Worm (Caenorhabditis elegans) whole organism, young adult: Measurements from ENCODE around the gene B0035.15.

Experiments
- B0261.1 ChIP-seq: sonication (generic microtip); optimal IDR thresholded peaks from 2 replicates; lab custom pipeline; 2016; ENCODE audit warnings: mild to moderate bottlenecking, missing genetic modification characterization, moderate library complexity, missing compliant biosample characterization
- D2030.7 ChIP-seq: fragments of 200-800 bp; sonication (Bioruptor generic); IDR thresholded peaks from 2 replicates; pipeline ENCODE4 v1.3.6; 2022; ENCODE audit warnings: missing genetic modification reagents, missing genetic modification characterization, missing compliant biosample characterization
- F22D6.2 ChIP-seq: sonication (generic microtip); optimal IDR thresholded peaks from 2 replicates; lab custom pipeline; 2016; ENCODE audit warnings: mild to moderate bottlenecking, missing genetic modification characterization, missing compliant biosample characterization
- F33H1.4 ChIP-seq: fragments of 200-800 bp; sonication (Bioruptor generic); IDR thresholded peaks from 2 replicates; pipeline ENCODE4 v1.3.6; 2022; ENCODE audit warnings: missing genetic modification reagents, missing genetic modification characterization, missing compliant biosample characterization
- K12H6.12 ChIP-seq: fragments of 200-800 bp; sonication (Bioruptor generic); optimal IDR thresholded peaks from 2 replicates; lab custom pipeline; 2018; ENCODE audit warnings: mild to moderate bottlenecking, missing genetic modification characterization, missing compliant biosample characterization
- Y67H2A.10 ChIP-seq: fragments of 200-800 bp; sonication (Bioruptor generic); conservative IDR thresholded peaks from 2 replicates; pipeline ENCODE4 v1.3.6; 2022; ENCODE audit warnings: missing genetic modification reagents, missing genetic modification characterization, missing compliant biosample characterization
- Y79H2A.3 ChIP-seq: fragments of 200-800 bp; sonication (Bioruptor generic); conservative IDR thresholded peaks from 2 replicates; pipeline ENCODE4 v1.3.6; 2022; ENCODE audit warnings: missing genetic modification reagents, missing genetic modification characterization, missing compliant biosample characterization
- Y95B8A.8 ChIP-seq: fragments of 200-800 bp; sonication (Bioruptor generic); IDR thresholded peaks from 2 replicates; pipeline ENCODE4 v1.3.6; 2022; ENCODE audit warnings: missing genetic modification reagents, missing genetic modification characterization, missing compliant biosample characterization
- ama-1 ChIP-seq, 3 experiments: fragments of 150-350 bp in 1 of 3; sonication (generic microtip) in 2 of 3; optimal IDR thresholded peaks; 2 replicates each; lab custom pipeline; 2014 to 2018; ENCODE audit warnings: missing biosample characterization in 2 of 3, missing genetic modification characterization in 2 of 3, missing genetic modification reagents in 2 of 3
- aptf-3 ChIP-seq: fragments of 200-800 bp; sonication (Bioruptor generic); IDR thresholded peaks from 2 replicates; pipeline ENCODE4 v1.3.6; 2022; ENCODE audit warnings: missing genetic modification characterization, missing compliant biosample characterization
- attf-3 ChIP-seq: fragments of 200-800 bp; sonication (Bioruptor generic); conservative IDR thresholded peaks from 2 replicates; pipeline ENCODE4 v1.3.6; 2022; ENCODE audit warnings: missing genetic modification reagents, missing genetic modification characterization, missing compliant biosample characterization
- attf-6 ChIP-seq: fragments of 200-800 bp; sonication (Bioruptor generic); IDR thresholded peaks from 2 replicates; pipeline ENCODE4 v1.3.6; 2022; ENCODE audit warnings: missing genetic modification reagents, missing genetic modification characterization, missing compliant biosample characterization
- ceh-79 ChIP-seq: sonication (generic microtip); optimal IDR thresholded peaks from 2 replicates; lab custom pipeline; 2017; ENCODE audit warnings: mild to moderate bottlenecking, missing genetic modification characterization, missing compliant biosample characterization
- egl-18 ChIP-seq: fragments of 200-800 bp; sonication (Bioruptor generic); IDR thresholded peaks from 2 replicates; pipeline ENCODE4 v1.3.6; 2022; ENCODE audit warnings: missing genetic modification reagents, missing genetic modification characterization, missing compliant biosample characterization
- egl-44 ChIP-seq: fragments of 200-800 bp; sonication (Bioruptor generic); IDR thresholded peaks from 2 replicates; pipeline ENCODE4 v1.3.6; 2022; ENCODE audit warnings: missing genetic modification reagents, missing genetic modification characterization, missing compliant biosample characterization
- ekl-4 ChIP-seq: fragments of 200-800 bp; sonication (Bioruptor generic); IDR thresholded peaks from 2 replicates; pipeline ENCODE4 v1.3.6; 2022; ENCODE audit warnings: missing genetic modification reagents, missing genetic modification characterization, missing compliant biosample characterization
- ets-4 ChIP-seq: fragments of 200-800 bp; sonication (Bioruptor generic); optimal IDR thresholded peaks from 2 replicates; lab custom pipeline; 2018; ENCODE audit warnings: mild to moderate bottlenecking, missing genetic modification characterization, missing compliant biosample characterization
- hlh-12 ChIP-seq: sonication (generic microtip); optimal IDR thresholded peaks from 2 replicates; lab custom pipeline; 2016; ENCODE audit warnings: missing genetic modification characterization, missing compliant biosample characterization
- hrde-1 ChIP-seq: sonication (generic microtip); optimal IDR thresholded peaks from 2 replicates; lab custom pipeline; 2016; ENCODE audit warnings: missing genetic modification characterization, mild to moderate bottlenecking, missing compliant biosample characterization, moderate library complexity, missing genotype, missing genetic modification reagents, borderline replicate concordance
- hsf-1 ChIP-seq: fragments of 200-800 bp; sonication (Bioruptor generic); IDR thresholded peaks from 2 replicates; pipeline ENCODE4 v1.3.6; 2022; ENCODE audit warnings: missing genetic modification reagents, missing genetic modification characterization, missing compliant biosample characterization
- lag-1 ChIP-seq: fragments of 200-800 bp; sonication (Bioruptor generic); IDR thresholded peaks from 2 replicates; pipeline ENCODE4 v1.3.6; 2022; ENCODE audit warnings: missing genetic modification reagents, missing genetic modification characterization, missing compliant biosample characterization
- let-526 ChIP-seq: fragments of 200-800 bp; sonication (Bioruptor generic); IDR thresholded peaks from 2 replicates; pipeline ENCODE4 v1.3.6; 2022; ENCODE audit warnings: missing genetic modification reagents, missing genetic modification characterization, missing compliant biosample characterization
- lin-26 ChIP-seq: fragments of 200-800 bp; sonication (Bioruptor generic); IDR thresholded peaks from 2 replicates; pipeline ENCODE4 v1.3.6; 2022; ENCODE audit warnings: missing genetic modification reagents, missing genetic modification characterization, missing compliant biosample characterization
- lin-40 ChIP-seq: sonication (generic microtip); optimal IDR thresholded peaks from 2 replicates; lab custom pipeline; 2016; ENCODE audit warnings: missing genetic modification characterization, mild to moderate bottlenecking, missing compliant biosample characterization, missing genotype, missing genetic modification reagents
- lir-1 ChIP-seq: fragments of 200-800 bp; sonication (Bioruptor generic); conservative IDR thresholded peaks from 2 replicates; pipeline ENCODE4 v1.3.6; 2022; ENCODE audit warnings: missing genetic modification reagents, missing genetic modification characterization, missing compliant biosample characterization
- madf-10 ChIP-seq: sonication (generic microtip); optimal IDR thresholded peaks from 2 replicates; lab custom pipeline; 2016; ENCODE audit warnings: mild to moderate bottlenecking, missing genetic modification characterization, missing compliant biosample characterization
- madf-3 ChIP-seq: fragments of 200-800 bp; sonication (Bioruptor generic); IDR thresholded peaks from 2 replicates; pipeline ENCODE4 v1.3.6; 2022; ENCODE audit warnings: missing genetic modification reagents, missing genetic modification characterization, missing compliant biosample characterization
- madf-6 ChIP-seq: fragments of 200-800 bp; sonication (Bioruptor generic); IDR thresholded peaks from 2 replicates; pipeline ENCODE4 v1.3.6; 2022; ENCODE audit warnings: missing genetic modification reagents, missing genetic modification characterization, missing compliant biosample characterization
- mel-28 ChIP-seq: sonication (generic microtip); optimal IDR thresholded peaks from 2 replicates; lab custom pipeline; 2016; ENCODE audit warnings: borderline replicate concordance, mild to moderate bottlenecking, missing genetic modification characterization, missing compliant biosample characterization
- mxl-1 ChIP-seq: sonication (generic microtip); optimal IDR thresholded peaks from 2 replicates; lab custom pipeline; 2016; ENCODE audit warnings: missing genetic modification characterization, missing compliant biosample characterization
- nhr-80 ChIP-seq: sonication (generic microtip); optimal IDR thresholded peaks from 2 replicates; lab custom pipeline; 2016; ENCODE audit warnings: missing genetic modification characterization, missing compliant biosample characterization
- nhr-90 ChIP-seq: sonication (generic microtip); optimal IDR thresholded peaks from 2 replicates; lab custom pipeline; 2016; ENCODE audit warnings: missing genotype, mild to moderate bottlenecking, missing genetic modification characterization, missing compliant biosample characterization
- pbrm-1 ChIP-seq: fragments of 200-800 bp; sonication (Bioruptor generic); IDR thresholded peaks from 2 replicates; pipeline ENCODE4 v1.3.6; 2022; ENCODE audit warnings: missing genetic modification reagents, missing genetic modification characterization, missing compliant biosample characterization
- rec-8 ChIP-seq, 2 experiments: sonication (generic microtip); optimal IDR thresholded peaks; 2 replicates each; lab custom pipeline; 2016; ENCODE audit warnings: mild to moderate bottlenecking in 2 of 2, missing genetic modification characterization in 2 of 2, missing genetic modification reagents in 2 of 2, missing genotype in 2 of 2, missing biosample characterization in 1 of 2, missing compliant biosample characterization in 1 of 2, moderate library complexity in 1 of 2
- repo-1 ChIP-seq: sonication (generic microtip); optimal IDR thresholded peaks from 2 replicates; lab custom pipeline; 2017; ENCODE audit warnings: mild to moderate bottlenecking, missing genetic modification characterization, missing compliant biosample characterization
- rpc-1 ChIP-seq, 2 experiments: fragments of 150-350 bp in 1 of 2; sonication (generic microtip) in 1 of 2; optimal IDR thresholded peaks; 2 replicates each; lab custom pipeline; 2014 to 2018; ENCODE audit warnings: missing biosample characterization in 1 of 2, missing genetic modification characterization in 1 of 2, missing genetic modification reagents in 1 of 2, missing genotype in 1 of 2
- snpc-4 ChIP-seq, 5 experiments: fragments of 150-350 bp in 1 of 5; sonication (generic microtip) in 4 of 5; optimal IDR thresholded peaks; 2 replicates each; lab custom pipeline; 2014 to 2018; ENCODE audit warnings: missing genetic modification characterization in 5 of 5, missing biosample characterization in 3 of 5, antibody characterized with exemption in 2 of 5, mild to moderate bottlenecking in 2 of 5, missing compliant biosample characterization in 2 of 5, missing genotype in 2 of 5, moderate library complexity in 2 of 5, missing genetic modification reagents in 1 of 5
- somi-1 ChIP-seq: fragments of 200-800 bp; sonication (Bioruptor generic); optimal IDR thresholded peaks from 2 replicates; lab custom pipeline; 2018; ENCODE audit warnings: mild to moderate bottlenecking, missing genetic modification characterization, missing compliant biosample characterization
- sptf-2 ChIP-seq: fragments of 200-800 bp; sonication (Bioruptor generic); optimal IDR thresholded peaks from 2 replicates; lab custom pipeline; 2018; ENCODE audit warnings: mild to moderate bottlenecking, missing genetic modification characterization, missing compliant biosample characterization
- ztf-18 ChIP-seq: sonication (generic microtip); optimal IDR thresholded peaks from 2 replicates; lab custom pipeline; 2016; ENCODE audit warnings: missing genotype, mild to moderate bottlenecking, missing genetic modification characterization, missing compliant biosample characterization
- ztf-25 ChIP-seq: fragments of 200-800 bp; sonication (Bioruptor generic); IDR thresholded peaks from 2 replicates; pipeline ENCODE4 v1.3.6; 2022; ENCODE audit warnings: missing genetic modification reagents, missing genetic modification characterization, missing compliant biosample characterization
- ztf-26 ChIP-seq: sonication (generic microtip); optimal IDR thresholded peaks from 2 replicates; lab custom pipeline; 2017; ENCODE audit warnings: missing genetic modification characterization, missing compliant biosample characterization

The B0035.15 gene

DNA sequence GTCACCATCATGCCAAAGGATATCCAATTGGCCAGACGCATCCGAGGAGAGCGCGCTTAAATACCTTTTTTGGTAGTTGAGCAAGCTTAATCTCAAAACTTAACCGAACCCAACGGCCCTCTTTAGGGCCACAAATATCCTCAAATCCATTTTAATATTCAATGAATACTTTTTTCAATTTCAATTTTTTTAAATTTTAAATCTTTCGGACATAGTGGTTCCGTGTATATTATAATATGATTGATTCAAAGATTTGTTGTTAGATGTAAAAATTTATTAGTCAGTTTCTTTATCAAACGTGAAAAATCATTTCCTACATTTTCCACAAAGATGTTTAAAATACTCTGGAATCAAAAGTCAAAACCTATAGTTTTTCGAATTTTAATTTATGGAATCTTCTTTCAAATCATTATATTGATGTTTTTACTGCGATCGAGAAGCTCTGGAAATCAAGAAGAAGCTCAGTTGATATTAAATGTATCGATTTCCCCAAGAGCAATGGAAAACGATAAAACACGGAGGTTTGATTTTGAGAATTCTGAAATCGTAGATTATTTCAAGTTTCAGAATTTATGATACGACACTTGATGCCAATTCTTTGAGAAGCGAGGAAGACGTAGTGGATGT, 29.0 kb upstream of the B0035.15 start, which contains the start of gene B0035.21 (continued):
- no peak for TF ChIP-seq K12H6.12 (tag; lab: Kevin White, UChicago)
- TF ChIP-seq rec-8 (tag; optimal IDR thresholded peaks at IDR 0.05; lab: Kevin White, UChicago), result no peak
- TF ChIP-seq ekl-4 (GFP tag; lab: Robert Waterston, UW), result peak; percentile 38; the same call in 1 of the 2 replicates
- 0 out of 2 replicates have a peak, but pooled peaks have one; percentile 43 for TF ChIP-seq egl-44 (GFP tag; lab: Robert Waterston, UW)

DNA sequence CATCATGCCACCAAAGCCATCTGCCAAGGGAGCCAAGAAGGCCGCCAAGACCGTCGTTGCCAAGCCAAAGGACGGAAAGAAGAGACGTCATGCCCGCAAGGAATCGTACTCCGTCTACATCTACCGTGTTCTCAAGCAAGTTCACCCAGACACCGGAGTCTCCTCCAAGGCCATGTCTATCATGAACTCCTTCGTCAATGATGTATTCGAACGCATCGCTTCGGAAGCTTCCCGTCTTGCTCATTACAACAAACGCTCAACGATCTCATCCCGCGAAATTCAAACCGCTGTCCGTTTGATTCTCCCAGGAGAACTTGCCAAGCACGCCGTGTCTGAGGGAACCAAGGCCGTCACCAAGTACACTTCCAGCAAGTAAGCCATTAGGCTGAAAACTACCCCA, 26.7 kb upstream of the B0035.15 start, which contains the start of gene his-48:
his-48 (plus strand) TSS at position 5 of the 400 bp plus-strand sequence.
- peak; percentile 79 for TF ChIP-seq lin-26 (GFP tag; lab: Robert Waterston, UW)
- TF ChIP-seq madf-3 (GFP tag; lab: Robert Waterston, UW), result 0 out of 2 replicates have a peak, but pooled peaks have one; percentile 59
- TF ChIP-seq hsf-1 (GFP tag; lab: Robert Waterston, UW), result peak; percentile 38; the same call in 1 of the 2 replicates
- TF ChIP-seq madf-6, result 0 out of 2 replicates have a peak, but pooled peaks have one; percentile 24
- peak; percentile 57; the same call in 1 of the 2 replicates for TF ChIP-seq attf-6 (GFP tag; lab: Robert Waterston, UW)
- TF ChIP-seq, all 124 proteins: peak for 5; not testable (repeated sequence) for 119

DNA sequence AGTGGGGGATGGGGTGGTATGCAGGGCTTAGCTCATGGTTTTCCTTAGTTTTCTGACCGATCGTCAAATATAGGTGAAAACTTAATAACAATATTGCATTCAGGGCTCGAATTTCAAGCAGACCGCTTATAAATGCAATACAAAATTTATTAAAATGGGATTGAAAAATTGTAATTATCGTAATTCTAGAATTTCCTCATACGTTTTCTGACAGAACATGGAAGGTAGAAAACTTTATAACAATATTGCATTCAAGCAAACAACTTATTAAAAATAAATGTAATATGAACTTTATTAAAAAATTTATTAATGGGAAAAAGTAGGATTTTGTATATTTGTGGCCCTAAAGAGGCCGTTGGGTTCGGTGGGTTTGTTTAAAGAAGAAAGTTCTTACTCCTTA, 25.6 kb upstream of the B0035.15 start:
- TF ChIP-seq Y79H2A.3 (GFP tag; lab: Robert Waterston, UW) (peak; percentile 56; the same call in 1 of the 2 replicates), lir-1 (no peak), ceh-79 (no peak), sptf-2 (GFP tag; lab: Kevin White, UChicago) (no peak), aptf-3 (GFP tag; lab: Robert Waterston, UW) (no peak), pbrm-1 (GFP tag; lab: Robert Waterston, UW) (0 out of 2 replicates have a peak, but pooled peaks have one; percentile 16), hrde-1 (tag; lab: Kevin White, UChicago) (peak; percentile 82), Y95B8A.8 (GFP tag; lab: Robert Waterston, UW) (peak; percentile 59; the same call in 1 of the 2 replicates), B0261.1 (tag; lab: Kevin White, UChicago) (no peak), ztf-18 (no peak), lin-40 (no peak), mel-28 (tag; lab: Kevin White, UChicago) (no peak), F22D6.2 (tag; lab: Kevin White, UChicago) (no peak), hlh-12 (tag; lab: Kevin White, UChicago) (no peak), ama-1 (optimal IDR thresholded peaks at IDR 0.05; lab: Kevin White, UChicago) (no peak), ama-1 (GFP tag; optimal IDR thresholded peaks at IDR 0.05; lab: Kevin White, UChicago) (no peak), nhr-90 (no peak), nhr-80 (tag; lab: Kevin White, UChicago) (no peak), ets-4 (GFP tag; lab: Kevin White, UChicago) (no peak), egl-18 (no peak), repo-1 (no peak), rpc-1 (optimal IDR thresholded peaks at IDR 0.05; lab: Kevin White, UChicago) (no peak), rpc-1 (tag; optimal IDR thresholded peaks at IDR 0.05; lab: Kevin White, UChicago) (no peak), attf-3 (no peak), lag-1 (GFP tag; lab: Robert Waterston, UW) (no peak), mxl-1 (no peak), let-526 (GFP tag; lab: Robert Waterston, UW) (no peak), ztf-26 (no peak), D2030.7 (GFP tag; lab: Robert Waterston, UW) (peak; percentile 38), Y67H2A.10 (no peak), ztf-25 (0 out of 2 replicates have a peak, but pooled peaks have one; percentile 43), somi-1 (GFP tag; lab: Kevin White, UChicago) (no peak), ekl-4 (GFP tag; lab: Robert Waterston, UW) (peak; percentile 79), snpc-4 (GFP tag; optimal IDR thresholded peaks at IDR 0.05; lab: Kevin White, UChicago) (no peak), snpc-4 (tag; optimal IDR thresholded peaks at IDR 0.05; lab: Kevin White, UChicago) (peak in 1 of 4 experiments; percentile 25), F33H1.4 (peak; percentile 37; the same call in 1 of the 2 replicates), madf-10 (tag; lab: Kevin White, UChicago) (no peak), madf-6 (peak; percentile 64)
